Worm (Caenorhabditis elegans): Measurements from ENCODE around the gene rap-3.
"Not testable (repeated sequence)": the region's sequence is repeated elsewhere in the genome, so short reads cannot be mapped to it uniquely, and the experiment has no call there.

DNA sequence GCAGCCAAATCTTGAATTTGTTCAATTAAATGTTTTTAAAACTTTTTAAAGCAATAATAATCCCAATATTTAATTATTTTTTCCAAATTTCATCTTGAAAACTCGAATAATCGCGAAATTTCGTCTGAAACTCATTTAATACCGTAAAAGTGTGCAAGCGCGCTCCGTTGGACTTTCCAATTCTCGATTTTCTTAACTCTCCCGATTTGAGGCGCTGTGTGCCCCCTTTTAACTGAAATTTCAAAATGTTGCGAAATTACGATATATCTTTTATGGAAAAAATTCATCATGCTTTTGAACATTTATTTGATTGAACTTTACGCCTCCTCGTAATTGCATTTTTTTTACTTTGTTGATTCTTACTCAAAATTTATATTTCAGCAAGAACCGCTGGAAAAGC lies 25.3 kb downstream of the rap-3 start, which contains the start of gene R07H5.11:
- not testable (repeated sequence) for TF ChIP-seq ZK546.5 (tag; optimal IDR thresholded peaks at IDR 0.05); F13H6.1 (tag; optimal IDR thresholded peaks at IDR 0.05); elt-3 (tag; optimal IDR thresholded peaks at IDR 0.05); unc-55 (GFP tag; optimal IDR thresholded peaks at IDR 0.05); alr-1 (tag; optimal IDR thresholded peaks at IDR 0.05); ztf-11 (tag; optimal IDR thresholded peaks at IDR 0.05)

Data from whole organism, L2 larva.